Fruit fly (Drosophila melanogaster): Measurements from ENCODE around the gene IntS11.

The IntS11 gene

dm6 chr3R:29757226-29757625, 12.1 kb downstream of the IntS11 start (continued):
- TF ChIP-seq Pdp1 (GFP tag; optimal IDR thresholded peaks at IDR 0.05) (peak in 1 of 2 experiments; percentile 2), lov (optimal IDR thresholded peaks at IDR 0.05) (no peak), lov (GFP tag; IDR thresholded peaks at IDR 0.05) (no peak), org-1 (GFP tag; optimal IDR thresholded peaks at IDR 0.05) (peak; percentile 9), hkb (optimal IDR thresholded peaks at IDR 0.05) (no peak), hkb (GFP tag; IDR thresholded peaks at IDR 0.05) (0 out of 2 replicates have a peak, but pooled peaks have one; percentile 31), CG1603 (tag; optimal IDR thresholded peaks at IDR 0.05) (peak; percentile 59), CG18476 (GFP tag; optimal IDR thresholded peaks at IDR 0.05) (no peak), lab (GFP tag; optimal IDR thresholded peaks at IDR 0.05) (peak; percentile 53), CG12744 (GFP tag; optimal IDR thresholded peaks at IDR 0.05) (no peak), CG17802 (tag; optimal IDR thresholded peaks at IDR 0.05) (peak; percentile 0), CG9817 (tag; optimal IDR thresholded peaks at IDR 0.05) (peak; percentile 0), Bgb (GFP tag; IDR thresholded peaks at IDR 0.05; ENCODE audit: partially characterized antibody) (0 out of 2 replicates have a peak, but pooled peaks have one; percentile 13), Lhr (GFP tag; optimal IDR thresholded peaks at IDR 0.05) (no peak), C15 (GFP tag; IDR thresholded peaks at IDR 0.05) (0 out of 3 replicates have a peak, but pooled peaks have one; percentile 46), her (GFP tag; optimal IDR thresholded peaks at IDR 0.05) (no peak), cg (GFP tag; optimal IDR thresholded peaks at IDR 0.05) (no peak), CG14014 (GFP tag; IDR thresholded peaks at IDR 0.05) (peak; percentile 37; the same call in 1 of the 2 replicates), CG13296 (GFP tag; optimal IDR thresholded peaks at IDR 0.05) (peak; percentile 5), caup (GFP tag; optimal IDR thresholded peaks at IDR 0.05; ENCODE audit: severe bottlenecking) (peak; percentile 18), Hr3 (GFP tag; optimal IDR thresholded peaks at IDR 0.05) (no peak), exex (tag; optimal IDR thresholded peaks at IDR 0.05) (no peak), D19B (GFP tag; optimal IDR thresholded peaks at IDR 0.05) (no peak), CG16813 (GFP tag; IDR thresholded peaks at IDR 0.05; ENCODE audit: partially characterized antibody) (no peak), Dbx (GFP tag; IDR thresholded peaks at IDR 0.05) (0 out of 3 replicates have a peak, but pooled peaks have one; percentile 40), CG17912 (GFP tag; optimal IDR thresholded peaks at IDR 0.05) (peak; percentile 18), Fer1 (GFP tag; optimal IDR thresholded peaks at IDR 0.05) (peak; percentile 7), CG2678 (tag; optimal IDR thresholded peaks at IDR 0.05) (peak; percentile 31), gem (tag; optimal IDR thresholded peaks at IDR 0.05) (peak; percentile 6), Eip74EF (GFP tag; optimal IDR thresholded peaks at IDR 0.05) (peak in 1 of 2 experiments; percentile 3), sug (tag; optimal IDR thresholded peaks at IDR 0.05) (no peak), ranshi (GFP tag; IDR thresholded peaks at IDR 0.05) (0 out of 2 replicates have a peak, but pooled peaks have one; percentile 38), CG2875 (GFP tag; optimal IDR thresholded peaks at IDR 0.05) (peak; percentile 47), trh (GFP tag; optimal IDR thresholded peaks at IDR 0.05) (no peak), inv (GFP tag; IDR thresholded peaks at IDR 0.05; ENCODE audit: partially characterized antibody) (no peak), fd64A (GFP tag; optimal IDR thresholded peaks at IDR 0.05) (peak; percentile 26), fu2 (GFP tag; optimal IDR thresholded peaks at IDR 0.05) (no peak), CG6854 (GFP tag; optimal IDR thresholded peaks at IDR 0.05) (no peak), HHEX (GFP tag; optimal IDR thresholded peaks at IDR 0.05) (peak; percentile 22), mirr (GFP tag; optimal IDR thresholded peaks at IDR 0.05) (peak; percentile 59), CG5953 (GFP tag; IDR thresholded peaks at IDR 0.05) (peak; percentile 60; the same call in 1 of the 2 replicates), Atf-2 (GFP tag; optimal IDR thresholded peaks at IDR 0.05) (peak; percentile 6), CG17328 (GFP tag; IDR thresholded peaks at IDR 0.05) (0 out of 2 replicates have a peak, but pooled peaks have one; percentile 32), CG30020 (tag; optimal IDR thresholded peaks at IDR 0.05) (no peak), Chrac-16 (GFP tag; optimal IDR thresholded peaks at IDR 0.05) (no peak), Rfx (GFP tag; IDR thresholded peaks at IDR 0.05) (no peak; the same call in 1 of the 2 replicates), Sry-δ (GFP tag; optimal IDR thresholded peaks at IDR 0.05) (no peak), cad (GFP tag; optimal IDR thresholded peaks at IDR 0.05) (no peak), Asciz (GFP tag; optimal IDR thresholded peaks at IDR 0.05) (peak; percentile 37)

All from whole organism, embryonic.